Worm (Caenorhabditis elegans) whole organism, L4 larva: Measurements from ENCODE around the gene mpst-3.
A peak's percentile ranks its signal among the peaks of the same experiment; 100 is the strongest.

ENCODE experiments used
- ama-1 ChIP-seq: fragments of 150-350 bp; optimal IDR thresholded peaks from 2 replicates; lab custom pipeline; 2014; ENCODE audit warnings: inconsistent platforms, mixed read lengths
- nhr-11 ChIP-seq: fragments of 150-350 bp; optimal IDR thresholded peaks from 2 replicates; lab custom pipeline; 2014; ENCODE audit warnings: missing biosample characterization, missing genetic modification characterization

ce11 chrV:14871365-14871764 lies 24.1 kb upstream of the mpst-3 start, which contains the start of gene ZC412.3:
- TF ChIP-seq ama-1 (lab: Kevin White, UChicago) (no peak), nhr-11 (tag; lab: Kevin White, UChicago) (peak; percentile 37)
